Fruit fly (Drosophila melanogaster) whole organism, larva: Measurements from ENCODE around the gene Nost.

ENCODE experiments used
- noc ChIP-seq: fragments of 200-800 bp; sonication (Bioruptor generic); optimal IDR thresholded peaks from 3 replicates; lab custom pipeline; 2019; ENCODE audit warnings: missing biosample characterization, mild to moderate bottlenecking, missing genetic modification characterization, moderate library complexity

The Nost gene

dm6 chrX:9046986-9047385, 17.0 kb downstream of the Nost start:
- TF ChIP-seq noc: no peak

dm6 chrX:9047725-9048384, 17.9 kb downstream of the Nost start:
- TF ChIP-seq noc: peak; percentile 21

dm6 chrX:9048385-9048750, 18.4 kb downstream of the Nost start:
- TF ChIP-seq noc: no peak

- TF ChIP-seq noc: no peak
Measured at dm6 chrX:9048941-9049340, 18.9 kb downstream of the Nost start.

- TF ChIP-seq noc: peak; percentile 79
Measured at dm6 chrX:9060078-9060477, 30.1 kb downstream of the Nost start.

dm6 chrX:9061299-9061698, 31.3 kb downstream of the Nost start:
- TF ChIP-seq noc: no peak

dm6 chrX:9062665-9063064, 32.7 kb downstream of the Nost start:
- peak; percentile 24 for TF ChIP-seq noc

- TF ChIP-seq noc: no peak
Measured at dm6 chrX:9063425-9063824, 33.4 kb downstream of the Nost start.

- TF ChIP-seq noc: no peak
Measured at dm6 chrX:9064029-9064428, 34.0 kb downstream of the Nost start.

- peak; percentile 33 for TF ChIP-seq noc
Measured at dm6 chrX:9066802-9067489, 36.9 kb downstream of the Nost start.

dm6 chrX:9067754-9068477, 37.9 kb downstream of the Nost start, which contains the start of gene CG15365:
TSS of gene CG15365 (minus strand) at chrX:9067983.
- TF ChIP-seq noc: no peak

- TF ChIP-seq noc: no peak
Measured at dm6 chrX:9068822-9069221, 38.8 kb downstream of the Nost start.

- no peak for TF ChIP-seq noc
Measured at dm6 chrX:9071308-9071707, 41.3 kb downstream of the Nost start, which contains the start of gene CG10970. TSS of gene CG10970 (minus strand) at chrX:9071408.

dm6 chrX:9074040-9074439, 44.0 kb downstream of the Nost start:
- TF ChIP-seq noc: peak; percentile 28

dm6 chrX:9075641-9076324, 45.8 kb downstream of the Nost start:
- TF ChIP-seq noc: no peak

- no peak for TF ChIP-seq noc
Measured at dm6 chrX:9077558-9077957, 47.6 kb downstream of the Nost start.

dm6 chrX:9078263-9078662, 48.3 kb downstream of the Nost start, which contains the start of gene CG44325:
TSS of gene CG44325 (minus strand) at chrX:9078499.
- no peak for TF ChIP-seq noc
